Fruit fly (Drosophila melanogaster): ENCODE measurements around the gene Dph2.

Gene Dph2

DNA sequence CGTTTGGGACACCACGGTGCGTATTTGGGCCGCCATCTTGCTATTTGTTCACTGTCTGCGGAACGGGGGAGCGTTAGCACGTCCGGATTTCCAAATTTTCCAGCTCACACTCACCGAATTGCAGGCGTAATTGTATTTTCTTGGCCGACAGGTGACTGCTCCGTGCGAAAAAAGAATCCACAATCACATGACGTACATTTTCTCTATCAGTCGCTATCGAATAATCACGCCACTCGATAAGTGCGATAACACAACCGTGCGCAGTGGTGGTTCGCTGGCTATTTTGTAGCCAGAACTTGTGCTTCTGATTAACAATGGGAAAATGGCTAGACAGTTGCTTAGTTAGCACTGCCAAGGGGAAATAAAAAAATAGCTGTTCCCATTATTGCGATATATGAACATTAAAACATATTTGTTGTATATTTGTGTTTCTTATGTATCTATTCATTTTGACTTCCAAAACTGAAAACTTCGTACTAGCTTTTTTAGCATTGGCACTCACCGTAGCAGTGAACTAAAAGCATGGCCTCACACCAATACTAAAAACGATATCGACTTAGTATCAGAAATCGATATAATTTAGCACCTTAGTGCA lies 10.2 kb upstream of the Dph2 start, which contains the start of gene VhaPPA1-1 (continued):
- TF ChIP-seq pzg (GFP tag; optimal IDR thresholded peaks at IDR 0.05): peak; percentile 84
- no peak for TF ChIP-seq ATbp (GFP tag; optimal IDR thresholded peaks at IDR 0.05)
- TF ChIP-seq Ets65A (GFP tag): peak; percentile 63
- no peak for TF ChIP-seq CG11695 (GFP tag; IDR thresholded peaks at IDR 0.05)
- TF ChIP-seq gcm2 (GFP tag; optimal IDR thresholded peaks at IDR 0.05): no peak
- no peak for TF ChIP-seq CG14050 (GFP tag; IDR thresholded peaks at IDR 0.05)
- TF ChIP-seq CG2120 (GFP tag; optimal IDR thresholded peaks at IDR 0.05): peak; percentile 30
- TF ChIP-seq vvl (GFP tag; IDR thresholded peaks at IDR 0.05): no peak
- TF ChIP-seq zfh1 (GFP tag; IDR thresholded peaks at IDR 0.05): no peak
- TF ChIP-seq Sry-β (GFP tag; optimal IDR thresholded peaks at IDR 0.05): peak; percentile 97
- no peak for TF ChIP-seq NFAT (GFP tag; IDR thresholded peaks at IDR 0.05)
- TF ChIP-seq CG15073 (GFP tag; optimal IDR thresholded peaks at IDR 0.05): no peak
- peak; percentile 78 for TF ChIP-seq pita (GFP tag; optimal IDR thresholded peaks at IDR 0.05)
- TF ChIP-seq Med (GFP tag): peak; percentile 77
- peak; percentile 66 for TF ChIP-seq CG10267 (tag; optimal IDR thresholded peaks at IDR 0.05)
- no peak for TF ChIP-seq ewg (GFP tag; optimal IDR thresholded peaks at IDR 0.05)
- no peak for TF ChIP-seq sqz (GFP tag; optimal IDR thresholded peaks at IDR 0.05)
- no peak for TF ChIP-seq MTF-1 (GFP tag; optimal IDR thresholded peaks at IDR 0.05; ENCODE audit: borderline replicate concordance)
- TF ChIP-seq CG2889 (GFP tag; IDR thresholded peaks at IDR 0.05): no peak
- TF ChIP-seq GATAe (GFP tag; conservative IDR thresholded peaks at IDR 0.05): no peak
- TF ChIP-seq tgo (GFP tag; IDR thresholded peaks at IDR 0.05): no peak
- TF ChIP-seq pum (GFP tag; optimal IDR thresholded peaks at IDR 0.05): no peak
- TF ChIP-seq pros (GFP tag; optimal IDR thresholded peaks at IDR 0.05): no peak
- peak; percentile 17 for TF ChIP-seq CG34376 (GFP tag; optimal IDR thresholded peaks at IDR 0.05)
- no peak for TF ChIP-seq jumu (GFP tag; optimal IDR thresholded peaks at IDR 0.05)
- TF ChIP-seq prd (optimal IDR thresholded peaks at IDR 0.05): no peak
- no peak for TF ChIP-seq prd (GFP tag; IDR thresholded peaks at IDR 0.05)
- TF ChIP-seq CG15269 (tag; optimal IDR thresholded peaks at IDR 0.05): no peak
- TF ChIP-seq hkb (optimal IDR thresholded peaks at IDR 0.05): peak; percentile 96
- TF ChIP-seq hkb (GFP tag; IDR thresholded peaks at IDR 0.05): no peak
- no peak for TF ChIP-seq Ravus (GFP tag; IDR thresholded peaks at IDR 0.05)
- TF ChIP-seq Camta (GFP tag; optimal IDR thresholded peaks at IDR 0.05): no peak
- TF ChIP-seq CG13424 (tag; optimal IDR thresholded peaks at IDR 0.05): no peak
- no peak for TF ChIP-seq dmrt99B (tag; optimal IDR thresholded peaks at IDR 0.05)
- TF ChIP-seq pho (GFP tag; optimal IDR thresholded peaks at IDR 0.05): no peak
- TF ChIP-seq ken (GFP tag; IDR thresholded peaks at IDR 0.05): no peak
- TF ChIP-seq twi (tag; optimal IDR thresholded peaks at IDR 0.05): peak; percentile 50
- TF ChIP-seq Dbx (GFP tag; IDR thresholded peaks at IDR 0.05): no peak
- peak; percentile 77 for TF ChIP-seq Lhr (GFP tag; optimal IDR thresholded peaks at IDR 0.05)
- TF ChIP-seq CG7372 (GFP tag; IDR thresholded peaks at IDR 0.05): no peak
- no peak for TF ChIP-seq CG4707 (GFP tag; optimal IDR thresholded peaks at IDR 0.05)
- no peak for TF ChIP-seq luna (GFP tag; optimal IDR thresholded peaks at IDR 0.05)
- TF ChIP-seq CG10543 (GFP tag; optimal IDR thresholded peaks at IDR 0.05): no peak
- TF ChIP-seq CkIIα-i1 (GFP tag; IDR thresholded peaks at IDR 0.05): no peak
- no peak for TF ChIP-seq CG12104 (GFP tag; optimal IDR thresholded peaks at IDR 0.05)
- no peak for TF ChIP-seq CG10431 (GFP tag; optimal IDR thresholded peaks at IDR 0.05)
- no peak for TF ChIP-seq her (GFP tag; optimal IDR thresholded peaks at IDR 0.05)
- TF ChIP-seq Usf (GFP tag; optimal IDR thresholded peaks at IDR 0.05): peak; percentile 72
- peak in 1 of 2 experiments; percentile 69 for TF ChIP-seq crp (GFP tag; optimal IDR thresholded peaks at IDR 0.05)
- no peak for TF ChIP-seq CG17359 (tag; optimal IDR thresholded peaks at IDR 0.05)
- no peak for TF ChIP-seq CG12219 (GFP tag; optimal IDR thresholded peaks at IDR 0.05)
- TF ChIP-seq CG2678 (tag; optimal IDR thresholded peaks at IDR 0.05): peak; percentile 49

All from whole organism, embryonic.